Fruit fly (Drosophila melanogaster) Kc167 (cell line): ENCODE data around the gene sna.

ENCODE experiments used
- insv ChIP-seq: fragments of >200 bp; optimal IDR thresholded peaks from 3 replicates; lab custom pipeline; 2018; ENCODE audit warnings: missing external identifiers
- psq ChIP-seq: fragments of >200 bp; optimal IDR thresholded peaks from 2 replicates; lab custom pipeline; 2017; ENCODE audit warnings: missing external identifiers

DNA sequence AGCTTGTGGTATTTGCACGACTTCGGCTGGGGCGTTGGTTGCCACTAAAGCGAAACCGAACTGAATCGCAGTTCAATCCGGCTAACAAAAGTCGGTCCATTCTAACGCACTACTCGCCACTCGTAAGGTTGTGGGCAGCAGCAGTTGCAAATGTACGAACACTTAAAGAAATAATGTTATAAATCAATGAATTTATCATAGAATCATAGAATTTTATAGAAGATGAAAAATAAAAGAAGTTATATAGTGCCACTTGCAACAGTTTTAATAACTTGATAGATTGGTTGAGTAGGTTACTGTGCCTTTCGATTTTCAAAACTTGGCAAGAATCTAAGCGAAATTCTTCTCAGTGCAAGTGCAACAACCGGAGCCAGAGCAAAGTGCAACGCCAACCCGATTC, 15.6 kb upstream of the sna start:
- TF ChIP-seq insv (no peak), psq (lab: Kevin White, UChicago) (no peak)
